Fruit fly (Drosophila melanogaster) whole organism, larva: Measurements from ENCODE around the gene cib.

ENCODE experiments used
- noc ChIP-seq: fragments of 200-800 bp; sonication (Bioruptor generic); optimal IDR thresholded peaks from 3 replicates; lab custom pipeline; 2019; ENCODE audit warnings: missing biosample characterization, mild to moderate bottlenecking, missing genetic modification characterization, moderate library complexity

Gene cib

DNA sequence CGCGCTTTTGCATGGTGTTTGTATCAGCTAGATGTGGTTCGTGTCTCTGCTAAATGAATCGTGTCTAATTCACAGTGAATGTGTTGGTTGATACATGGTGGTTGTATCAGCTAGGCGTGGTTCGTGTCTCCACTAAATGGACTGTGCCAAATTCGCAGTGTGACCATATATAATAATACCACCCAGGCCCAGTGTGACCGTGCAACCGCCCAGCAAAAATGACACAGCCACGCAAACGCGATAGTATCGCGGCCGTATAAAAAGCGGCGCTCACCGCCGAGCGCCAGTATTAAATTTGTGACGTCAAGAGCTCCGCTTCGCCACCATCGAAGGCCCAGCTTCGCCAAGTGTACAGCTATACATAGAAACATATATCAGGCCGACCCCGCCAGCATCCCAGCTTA, at the start of gene cib:
cib (plus strand) TSS at position 284 of the 404 bp plus-strand sequence.
- no peak for TF ChIP-seq noc

DNA sequence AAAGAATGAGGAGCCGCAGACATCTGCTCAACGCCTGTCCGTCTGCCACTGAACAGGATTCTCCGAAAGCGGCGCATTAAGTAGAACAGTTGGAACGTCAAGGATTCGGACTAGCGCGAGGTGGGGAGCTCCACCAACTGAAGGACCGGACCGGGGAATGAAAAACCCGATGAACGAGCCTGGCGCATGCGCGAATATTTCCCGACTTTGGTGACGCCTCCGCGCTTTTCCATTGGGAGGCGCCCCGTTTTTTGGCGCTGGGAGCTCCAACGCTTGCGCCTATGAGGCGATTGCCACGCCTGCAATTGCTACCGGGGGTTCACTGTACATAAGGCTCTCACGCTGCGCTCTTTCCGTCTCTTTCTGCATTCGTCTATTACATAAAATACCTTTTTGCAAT, 44.4 kb upstream of the cib start:
- no peak for TF ChIP-seq noc

dm6 chrX:4075430-4075829, 30.5 kb upstream of the cib start, which contains the start of gene CG43689:
Gene CG43689, plus strand, starts transcription at chrX:4075743.
- TF ChIP-seq noc = no peak

- TF ChIP-seq noc = no peak
These were observed 16.8 kb upstream of the cib start for dm6 chrX:4089012-4089649.

- no peak for TF ChIP-seq noc
These were observed 5.0 kb upstream of the cib start, which contains the start of the genes Cmtr1 and CG15375 for dm6 chrX:4100824-4101368. Gene Cmtr1, minus strand, starts transcription at chrX:4101031. Gene CG15375, plus strand, starts transcription at chrX:4101318.

- TF ChIP-seq noc = no peak
These were observed 1.8 kb upstream of the cib start, which contains the start of the genes Xpac and brn for dm6 chrX:4104132-4104531. Gene Xpac, minus strand, starts transcription at chrX:4104197. Gene brn, plus strand, starts transcription at chrX:4104342.

DNA sequence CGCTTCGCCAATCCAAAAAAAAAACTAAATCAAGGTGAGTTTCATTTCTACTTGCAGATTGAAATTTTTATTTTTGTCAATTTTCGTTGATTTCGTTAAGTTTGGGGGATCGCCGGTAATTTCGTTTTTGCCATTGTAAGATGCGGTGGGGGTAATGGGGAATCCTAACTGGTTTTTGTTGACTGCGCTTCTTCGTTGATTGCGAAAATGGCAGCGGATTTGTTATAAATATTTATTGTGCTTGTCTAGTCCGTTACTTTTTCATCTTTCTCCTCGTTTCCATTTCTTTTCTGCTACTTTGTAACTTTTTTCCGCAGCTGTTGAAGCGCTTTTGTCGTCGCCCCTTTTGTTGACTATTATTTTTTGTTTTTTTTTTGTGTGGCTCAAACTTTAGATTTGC, 327 bp downstream of the cib start:
- no peak for TF ChIP-seq noc

- no peak for TF ChIP-seq noc
These were observed 843 bp downstream of the cib start for dm6 chrX:4106756-4107155.

dm6 chrX:4107261-4108113, 1.6 kb downstream of the cib start:
- TF ChIP-seq noc = no peak

DNA sequence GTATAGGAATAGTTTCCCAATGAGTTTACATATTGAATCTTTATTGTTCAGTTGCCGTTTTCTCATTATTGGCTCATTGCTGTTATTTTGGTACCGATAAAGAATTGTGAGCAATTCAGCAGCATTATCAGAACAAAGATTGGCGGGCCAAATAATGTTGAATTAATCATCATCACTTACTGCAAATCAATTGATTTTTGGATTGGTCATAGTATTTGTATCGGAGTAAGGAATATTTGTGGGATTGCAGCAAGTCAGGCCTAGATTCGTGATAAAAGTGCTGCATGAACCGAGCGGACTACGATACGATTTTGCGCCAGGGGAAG, 2.2 kb downstream of the cib start:
- no peak for TF ChIP-seq noc

DNA sequence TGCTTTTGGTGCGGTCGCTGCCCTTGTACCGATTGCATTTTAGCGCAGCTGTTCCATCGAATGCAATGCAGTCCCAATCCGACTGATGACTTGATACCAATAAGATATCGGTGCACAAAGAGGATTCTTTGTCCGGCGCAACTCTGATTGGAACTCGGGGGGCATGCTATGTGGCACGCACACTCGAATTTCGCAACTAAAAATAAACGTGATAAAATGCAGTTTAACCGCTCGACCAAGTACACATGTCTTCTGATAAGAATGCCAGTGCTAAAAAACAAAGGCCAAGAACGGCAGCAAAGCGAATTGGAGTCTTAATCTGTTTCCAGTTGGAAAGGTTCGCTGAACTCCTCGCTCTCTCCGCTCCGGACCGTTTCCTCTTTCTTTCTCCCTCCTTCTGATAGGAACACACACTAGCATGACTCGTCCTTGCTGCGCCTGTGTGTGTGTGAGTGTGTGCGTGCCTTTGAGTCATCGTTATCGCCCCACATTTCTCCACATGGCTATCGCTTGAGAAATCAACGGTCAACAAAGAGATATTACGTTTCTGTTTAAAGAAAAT, 2.8 kb downstream of the cib start:
- TF ChIP-seq noc = no peak

dm6 chrX:4113698-4114216, 7.8 kb downstream of the cib start, which contains the start of the genes dgt4 and Nsun2:
Gene dgt4, plus strand, starts transcription at chrX:4113701.
Gene Nsun2, minus strand, starts transcription at chrX:4113734.
- TF ChIP-seq noc = no peak

DNA sequence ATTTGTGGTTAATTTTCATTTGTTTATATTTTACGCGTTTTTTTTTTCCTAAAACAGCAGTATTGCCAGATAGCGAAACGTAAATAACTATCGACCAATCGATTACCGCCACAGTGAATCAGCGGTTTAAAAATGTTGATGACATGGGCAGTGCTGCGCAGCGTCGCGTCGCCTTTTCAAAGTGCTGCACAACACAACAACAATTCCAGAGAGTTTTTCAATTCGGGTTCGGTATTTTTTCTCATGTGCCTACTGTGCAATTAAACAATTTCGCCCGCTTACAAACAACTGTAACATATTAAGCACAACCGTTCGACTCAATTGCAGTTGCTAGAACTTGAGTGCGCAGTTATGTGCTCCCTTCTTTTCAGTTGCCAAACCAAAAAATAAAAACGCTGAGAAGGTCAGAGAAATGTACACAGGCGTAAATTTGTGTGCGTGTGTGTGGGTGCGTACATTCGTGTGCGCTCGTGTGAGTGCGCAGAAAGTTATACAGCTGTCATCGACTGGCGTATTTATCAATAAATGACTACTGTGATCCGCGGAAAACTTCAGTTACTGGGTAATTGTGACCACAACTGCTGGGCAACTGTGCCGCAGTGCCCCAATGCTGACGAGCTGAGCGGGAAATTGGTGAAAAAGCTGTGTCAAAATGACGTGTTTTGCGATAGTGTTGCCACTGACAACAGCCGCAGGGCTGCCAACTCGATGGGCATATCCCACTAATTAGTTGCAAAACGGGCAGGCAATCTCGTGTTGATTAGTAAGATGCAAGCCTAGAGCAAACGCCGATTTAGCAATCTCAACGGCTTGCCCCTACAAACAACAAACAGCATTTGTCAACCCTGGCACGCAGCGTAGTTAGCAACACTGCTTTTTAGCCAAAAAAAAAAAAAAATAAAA, 11.2 kb downstream of the cib start, which contains the start of the genes tyf and Tip60:
tyf (plus strand) TSS at position 187 of the 903 bp plus-strand sequence.
Tip60 (minus strand) TSS at position 654 of the 903 bp plus-strand sequence.
- TF ChIP-seq noc = no peak

DNA sequence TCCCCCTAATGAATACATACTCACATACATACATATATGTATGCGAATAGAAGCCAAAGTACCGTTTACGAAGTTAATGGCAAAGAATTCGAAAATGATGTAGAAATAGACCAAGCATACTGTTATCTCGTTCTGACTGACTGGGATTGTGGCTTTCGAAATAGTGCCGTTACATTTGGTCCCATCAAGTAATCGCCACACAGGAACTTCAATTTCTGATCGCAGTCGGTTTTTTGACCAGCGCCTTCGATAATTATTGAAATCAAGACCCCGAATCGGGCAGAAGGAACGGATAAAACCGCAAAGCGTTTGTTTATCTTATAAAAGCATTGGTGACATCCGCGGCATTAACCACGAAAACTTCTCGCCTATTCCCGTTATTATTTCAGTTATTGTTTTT, 13.7 kb downstream of the cib start:
- no peak for TF ChIP-seq noc

DNA sequence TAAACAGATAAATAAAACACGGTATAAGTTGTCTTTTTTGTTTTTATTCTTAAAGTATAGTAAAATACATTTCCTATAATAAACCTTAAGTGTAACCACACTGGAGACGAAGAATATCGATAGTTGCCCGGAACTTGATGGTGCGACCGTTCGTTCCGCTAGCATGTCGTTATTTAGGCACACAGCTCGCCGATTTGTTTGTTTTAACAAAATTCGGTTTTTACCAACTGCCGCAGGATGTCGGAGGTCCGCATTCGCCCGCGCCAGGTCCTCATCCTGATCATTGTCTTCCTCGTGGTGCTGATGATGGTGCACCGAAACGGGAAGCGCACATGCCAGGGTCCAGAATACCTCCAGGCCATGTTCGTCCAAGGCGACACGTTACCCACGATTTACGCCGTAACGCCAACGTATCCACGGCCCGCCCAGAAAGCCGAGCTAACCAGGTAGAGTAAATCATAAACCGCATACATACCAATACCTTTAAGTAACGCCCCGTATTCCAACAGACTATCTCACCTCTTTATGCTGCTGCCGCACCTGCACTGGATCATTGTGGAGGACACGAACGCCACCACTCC, 25.2 kb downstream of the cib start, which contains the start of gene GlcAT-I:
GlcAT-I (plus strand) TSS at position 163 of the 581 bp plus-strand sequence.
- no peak for TF ChIP-seq noc
